Worm (Caenorhabditis elegans): Measurements from ENCODE around the gene nhr-1.

The nhr-1 gene

ce11 chrX:17504447-17504846, 9.4 kb upstream of the nhr-1 start:
- TF ChIP-seq tag-97 (GFP tag; IDR thresholded peaks at IDR 0.05): no peak
- no peak for TF ChIP-seq zag-1 (tag; optimal IDR thresholded peaks at IDR 0.05)
- no peak for TF ChIP-seq egl-43 (GFP tag; IDR thresholded peaks at IDR 0.05)
- no peak for TF ChIP-seq nhr-42 (GFP tag; IDR thresholded peaks at IDR 0.05)
- no peak for TF ChIP-seq lin-15B (tag; optimal IDR thresholded peaks at IDR 0.05)
- no peak for TF ChIP-seq fkh-10 (GFP tag; optimal IDR thresholded peaks at IDR 0.05)
- TF ChIP-seq snpc-4 (tag; optimal IDR thresholded peaks at IDR 0.05): no peak
- TF ChIP-seq cey-2 (tag; optimal IDR thresholded peaks at IDR 0.05; ENCODE audit: borderline replicate concordance, insufficient read depth): no peak
- TF ChIP-seq D1046.2 (GFP tag; IDR thresholded peaks at IDR 0.05): no peak
- no peak for TF ChIP-seq nhr-102 (tag; optimal IDR thresholded peaks at IDR 0.05)
- no peak for TF ChIP-seq attf-4 (tag; optimal IDR thresholded peaks at IDR 0.05)
- TF ChIP-seq Y5F2A.4 (GFP tag; optimal IDR thresholded peaks at IDR 0.05): no peak
- no peak for TF ChIP-seq vab-7 (GFP tag; IDR thresholded peaks at IDR 0.05)
- no peak for TF ChIP-seq mep-1 (tag; optimal IDR thresholded peaks at IDR 0.05)
- TF ChIP-seq nhr-11 (tag; optimal IDR thresholded peaks at IDR 0.05): peak; percentile 53
- TF ChIP-seq gei-8 (GFP tag; optimal IDR thresholded peaks at IDR 0.05): no peak
- no peak for TF ChIP-seq aha-1 (tag)
- TF ChIP-seq nhr-76 (tag; optimal IDR thresholded peaks at IDR 0.05): no peak
- no peak for TF ChIP-seq unc-130 (GFP tag; optimal IDR thresholded peaks at IDR 0.05)
- no peak for TF ChIP-seq nhr-6 (tag; optimal IDR thresholded peaks at IDR 0.05)
- no peak for TF ChIP-seq hmg-1.1 (GFP tag; IDR thresholded peaks at IDR 0.05)
- no peak for TF ChIP-seq jun-1 (tag; optimal IDR thresholded peaks at IDR 0.05)
- TF ChIP-seq ctbp-1 (GFP tag; IDR thresholded peaks at IDR 0.05): no peak
- peak; percentile 66 for TF ChIP-seq dmd-6 (GFP tag; IDR thresholded peaks at IDR 0.05)
- TF ChIP-seq php-3 (GFP tag; IDR thresholded peaks at IDR 0.05): no peak
- TF ChIP-seq lim-7 (GFP tag; IDR thresholded peaks at IDR 0.05): no peak
- no peak for TF ChIP-seq ZK546.5 (tag; optimal IDR thresholded peaks at IDR 0.05)
- TF ChIP-seq dve-1 (tag; optimal IDR thresholded peaks at IDR 0.05; ENCODE audit: insufficient read depth): peak; percentile 44
- no peak for TF ChIP-seq set-16 (GFP tag; IDR thresholded peaks at IDR 0.05)
- no peak for TF ChIP-seq F10B5.3 (tag; optimal IDR thresholded peaks at IDR 0.05)
- no peak for TF ChIP-seq mxl-3 (GFP tag; optimal IDR thresholded peaks at IDR 0.05)
- no peak for TF ChIP-seq F26F4.8 (GFP tag; conservative IDR thresholded peaks at IDR 0.05)
- TF ChIP-seq nhr-77 (tag; optimal IDR thresholded peaks at IDR 0.05): peak; percentile 25
- TF ChIP-seq sdz-12 (GFP tag; optimal IDR thresholded peaks at IDR 0.05): no peak
- no peak for TF ChIP-seq arid-1 (GFP tag; conservative IDR thresholded peaks at IDR 0.05)
- TF ChIP-seq Y105C5A.15 (GFP tag; IDR thresholded peaks at IDR 0.05): no peak
- TF ChIP-seq hif-1 (tag; optimal IDR thresholded peaks at IDR 0.05): no peak
- no peak for TF ChIP-seq spr-1 (tag; optimal IDR thresholded peaks at IDR 0.05)
- no peak for TF ChIP-seq mes-2 (tag; optimal IDR thresholded peaks at IDR 0.05; ENCODE audit: poor library complexity, severe bottlenecking)
- no peak for TF ChIP-seq F37D6.2 (tag; optimal IDR thresholded peaks at IDR 0.05)
- TF ChIP-seq rbr-2 (tag; optimal IDR thresholded peaks at IDR 0.05): no peak
- TF ChIP-seq zfp-2 (tag; optimal IDR thresholded peaks at IDR 0.05): no peak
- TF ChIP-seq nhr-25 (tag; optimal IDR thresholded peaks at IDR 0.05; ENCODE audit: borderline replicate concordance, insufficient read depth): no peak
- TF ChIP-seq mdl-1 (tag; optimal IDR thresholded peaks at IDR 0.05): peak in 1 of 2 experiments; percentile 63
- no peak for TF ChIP-seq F49E8.2 (tag; optimal IDR thresholded peaks at IDR 0.05; ENCODE audit: borderline replicate concordance)
- no peak for TF ChIP-seq duxl-1 (tag; optimal IDR thresholded peaks at IDR 0.05; ENCODE audit: poor library complexity)
- no peak for TF ChIP-seq zip-2 (tag; optimal IDR thresholded peaks at IDR 0.05)
- peak; percentile 9 for TF ChIP-seq pqm-1 (tag; optimal IDR thresholded peaks at IDR 0.05)
- TF ChIP-seq lir-3 (tag; optimal IDR thresholded peaks at IDR 0.05): no peak
- TF ChIP-seq dpl-1 (GFP tag; optimal IDR thresholded peaks at IDR 0.05): no peak
- no peak for TF ChIP-seq fos-1 (tag; optimal IDR thresholded peaks at IDR 0.05)
- TF ChIP-seq dmd-8 (GFP tag; IDR thresholded peaks at IDR 0.05): no peak
- TF ChIP-seq ztf-7 (tag; optimal IDR thresholded peaks at IDR 0.05): no peak
